Worm (Caenorhabditis elegans) whole organism, late embryonic: ENCODE measurements around the gene T26E4.7.

Experiments
- C08G9.2 ChIP-seq: sonication (generic microtip); optimal IDR thresholded peaks from 2 replicates; lab custom pipeline; 2016; ENCODE audit warnings: mild to moderate bottlenecking, missing genetic modification characterization, moderate library complexity, missing compliant biosample characterization
- ceh-31 ChIP-seq: sonication (generic microtip); optimal IDR thresholded peaks from 2 replicates; lab custom pipeline; 2016; ENCODE audit warnings: missing genetic modification characterization, missing compliant biosample characterization
- che-1 ChIP-seq: sonication (generic microtip); optimal IDR thresholded peaks from 2 replicates; lab custom pipeline; 2016; ENCODE audit warnings: mild to moderate bottlenecking, missing genetic modification characterization, missing compliant biosample characterization
- nhr-232 ChIP-seq: sonication (generic microtip); optimal IDR thresholded peaks from 2 replicates; lab custom pipeline; 2016; ENCODE audit warnings: missing genetic modification characterization, missing compliant biosample characterization
- pag-3 ChIP-seq: sonication (generic microtip); optimal IDR thresholded peaks from 2 replicates; lab custom pipeline; 2016; ENCODE audit warnings: missing compliant biosample characterization, missing genetic modification characterization, borderline replicate concordance
- pha-4 ChIP-seq: fragments of 150-350 bp; optimal IDR thresholded peaks from 2 replicates; lab custom pipeline; 2018; ENCODE audit warnings: missing biosample characterization, missing genetic modification reagents, missing genetic modification characterization
- unc-55 ChIP-seq: sonication (generic microtip); optimal IDR thresholded peaks from 2 replicates; lab custom pipeline; 2017; ENCODE audit warnings: missing biosample characterization, missing genetic modification reagents, missing genetic modification characterization

DNA sequence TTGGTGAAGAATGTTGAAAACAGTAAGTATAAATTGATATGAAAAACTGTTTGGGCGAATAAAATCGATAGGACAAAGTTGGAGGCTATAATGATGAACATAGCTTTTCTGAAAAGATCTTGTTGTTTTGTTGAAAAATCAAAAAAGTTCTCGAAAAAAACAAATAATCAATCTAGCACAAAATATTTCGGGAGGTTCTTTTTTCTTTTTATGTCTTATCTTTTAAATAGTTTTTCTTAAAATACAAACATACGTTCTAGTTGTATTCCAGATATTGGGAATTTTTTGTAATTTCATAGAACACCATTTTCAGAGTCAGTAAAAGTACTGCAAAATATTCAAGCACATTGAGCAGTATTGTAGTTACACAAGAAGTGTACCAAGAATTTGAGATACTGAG, 36.5 kb downstream of the T26E4.7 start, which contains the start of gene srbc-55:
- TF ChIP-seq ceh-31 (tag; lab: Kevin White, UChicago) (no peak), che-1 (tag; lab: Kevin White, UChicago) (no peak), pha-4 (tag; lab: Kevin White, UChicago) (no peak), unc-55 (GFP tag; lab: Kevin White, UChicago) (no peak), nhr-232 (tag; lab: Kevin White, UChicago) (no peak), C08G9.2 (no peak), pag-3 (tag; lab: Kevin White, UChicago) (no peak)
